Worm (Caenorhabditis elegans) whole organism, midembryonic: ENCODE data around the gene seu-1.
A peak's percentile ranks its signal among the peaks of the same experiment; 100 is the strongest.
"Not testable (repeated sequence)": the region's sequence is repeated elsewhere in the genome, so short reads cannot be mapped to it uniquely, and the experiment has no call there.

Experiments used
- T22C8.4 ChIP-seq: fragments of 200-800 bp; sonication (Bioruptor generic); IDR thresholded peaks from 2 replicates; pipeline ENCODE4 v1.3.6; 2022; ENCODE audit warnings: missing genetic modification characterization, missing compliant biosample characterization
- cog-1 ChIP-seq: sonication (generic microtip); optimal IDR thresholded peaks from 2 replicates; lab custom pipeline; 2016; ENCODE audit warnings: missing genetic modification characterization, missing compliant biosample characterization
- flt-1 ChIP-seq: fragments of 200-800 bp; sonication (Bioruptor generic); IDR thresholded peaks from 2 replicates; pipeline ENCODE4 v1.3.6; 2022; ENCODE audit warnings: missing genetic modification characterization, missing compliant biosample characterization
- klf-2 ChIP-seq: fragments of 200-800 bp; sonication (Bioruptor generic); conservative IDR thresholded peaks from 2 replicates; pipeline ENCODE4 v1.3.6; 2022; ENCODE audit warnings: missing genetic modification reagents, missing genetic modification characterization, missing compliant biosample characterization
- med-1 ChIP-seq: sonication (generic microtip); optimal IDR thresholded peaks from 2 replicates; lab custom pipeline; 2017; ENCODE audit warnings: missing genetic modification characterization, mild to moderate bottlenecking, missing compliant biosample characterization, antibody characterized with exemption, missing genetic modification reagents; ENCODE audit not compliant: insufficient read depth
- ref-1 ChIP-seq: fragments of 200-800 bp; sonication (Bioruptor generic); conservative IDR thresholded peaks from 2 replicates; pipeline ENCODE4 v1.3.6; 2022; ENCODE audit warnings: missing genetic modification reagents, missing genetic modification characterization, missing compliant biosample characterization
- tab-1 ChIP-seq: fragments of 200-800 bp; sonication (Bioruptor generic); IDR thresholded peaks from 2 replicates; pipeline ENCODE4 v1.3.6; 2022; ENCODE audit warnings: missing genetic modification characterization, missing compliant biosample characterization
- ztf-23 ChIP-seq: fragments of 200-800 bp; sonication (Bioruptor generic); IDR thresholded peaks from 2 replicates; pipeline ENCODE4 v1.3.6; 2022; ENCODE audit warnings: missing genetic modification reagents, missing genetic modification characterization, missing compliant biosample characterization
- ztf-29 ChIP-seq: fragments of 200-800 bp; sonication (Bioruptor generic); IDR thresholded peaks from 2 replicates; pipeline ENCODE4 v1.3.6; 2022; ENCODE audit warnings: missing genetic modification reagents, missing genetic modification characterization, missing compliant biosample characterization

seu-1 gene

DNA sequence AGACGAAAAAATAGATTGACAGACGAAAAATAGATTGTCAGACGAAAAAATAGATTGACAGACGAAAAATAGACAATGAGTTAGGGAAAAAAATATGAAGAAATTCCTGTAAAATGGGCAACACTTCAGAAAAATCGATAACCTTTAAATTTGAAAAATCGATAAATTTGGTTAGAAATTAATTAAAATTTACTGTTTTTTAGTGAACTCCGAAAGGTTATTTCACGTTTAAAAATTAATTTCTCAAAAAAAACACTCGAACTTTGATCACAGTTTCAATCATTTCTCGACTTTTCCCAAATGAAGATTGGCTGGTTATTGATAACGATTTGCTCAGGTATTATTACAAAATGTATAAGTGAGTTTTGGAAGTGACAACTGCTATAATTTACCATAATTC lies 22.0 kb upstream of the seu-1 start, which contains the start of gene csp-2:
TSS of gene csp-2 (plus strand) at position 301 of the 400 bp plus-strand sequence.
- no peak for TF ChIP-seq ztf-29 (GFP tag; lab: Robert Waterston, UW)
- TF ChIP-seq klf-2 (GFP tag; lab: Robert Waterston, UW), result no peak

- not testable (repeated sequence) for TF ChIP-seq T22C8.4, ztf-23, ztf-29 (GFP tag; lab: Robert Waterston, UW)
These were observed 12.1 kb upstream of the seu-1 start, which contains the start of gene Y73B6BL.12 for ce11 chrIV:6317357-6317756. TSS of gene Y73B6BL.12 (minus strand) at chrIV:6317457.

- TF ChIP-seq ref-1, result no peak
- 0 out of 2 replicates have a peak, but pooled peaks have one; percentile 60 for TF ChIP-seq klf-2 (GFP tag; lab: Robert Waterston, UW)
- no peak for TF ChIP-seq tab-1 (GFP tag; lab: Robert Waterston, UW)
- TF ChIP-seq T22C8.4 (GFP tag; lab: Robert Waterston, UW), result peak; percentile 38; the same call in 1 of the 2 replicates
- peak; percentile 76 for TF ChIP-seq cog-1
- TF ChIP-seq med-1, result no peak
- peak; percentile 67; the same call in 1 of the 2 replicates for TF ChIP-seq ztf-23 (GFP tag; lab: Robert Waterston, UW)
- no peak for TF ChIP-seq ztf-29 (GFP tag; lab: Robert Waterston, UW)
- peak; percentile 62; the same call in 1 of the 2 replicates for TF ChIP-seq flt-1 (GFP tag; lab: Robert Waterston, UW)
These were observed 7.8 kb upstream of the seu-1 start, which contains the start of gene Y73B6BL.29 for ce11 chrIV:6321667-6322066. TSS of gene Y73B6BL.29 (plus strand) at chrIV:6321929.

DNA sequence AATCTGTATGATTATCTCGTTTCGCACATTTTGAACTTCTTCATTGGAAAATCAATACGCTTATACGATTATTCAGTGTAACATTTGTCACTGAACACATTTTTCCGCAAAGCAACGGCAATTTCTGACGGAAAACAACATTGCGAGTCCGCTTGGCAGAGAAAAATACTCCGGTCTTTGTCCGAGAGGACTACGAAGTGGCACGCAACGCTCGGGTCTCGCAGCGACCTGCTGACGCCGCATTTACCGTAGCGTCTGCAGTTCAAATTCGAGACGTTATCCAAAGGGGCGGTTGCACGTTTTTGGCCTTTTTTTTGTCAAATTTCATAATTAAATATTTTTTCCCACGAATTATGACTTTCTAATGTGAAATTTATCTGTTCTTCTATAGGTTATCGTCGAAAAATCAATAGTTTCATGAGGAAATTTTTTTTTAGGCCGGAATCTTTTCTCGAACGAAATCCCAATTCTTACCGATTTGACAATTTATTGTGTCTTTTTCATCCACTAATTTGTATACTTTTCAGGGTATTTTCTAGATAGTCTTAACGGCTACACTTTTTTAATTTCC lies 5.7 kb upstream of the seu-1 start, which contains the start of gene sqd-1:
TSS of gene sqd-1 (plus strand) at position 521 of the 571 bp plus-strand sequence.
- peak; percentile 60 for TF ChIP-seq cog-1
- TF ChIP-seq flt-1 (GFP tag; lab: Robert Waterston, UW), result peak; percentile 78
- no peak for TF ChIP-seq tab-1 (GFP tag; lab: Robert Waterston, UW)
- peak; percentile 85 for TF ChIP-seq ztf-23 (GFP tag; lab: Robert Waterston, UW)

- no peak for TF ChIP-seq ztf-23 (GFP tag; lab: Robert Waterston, UW)
- no peak for TF ChIP-seq med-1
- TF ChIP-seq klf-2 (GFP tag; lab: Robert Waterston, UW), result no peak
- no peak for TF ChIP-seq cog-1
- no peak for TF ChIP-seq T22C8.4 (GFP tag; lab: Robert Waterston, UW)
- TF ChIP-seq flt-1 (GFP tag; lab: Robert Waterston, UW), result no peak
- no peak for TF ChIP-seq ref-1
- no peak for TF ChIP-seq tab-1 (GFP tag; lab: Robert Waterston, UW)
- TF ChIP-seq ztf-29 (GFP tag; lab: Robert Waterston, UW), result no peak
These were observed 3.7 kb upstream of the seu-1 start for ce11 chrIV:6325772-6326171.

ce11 chrIV:6326448-6326847 lies 3.0 kb upstream of the seu-1 start, which contains the start of gene lsm-8:
TSS of gene lsm-8 (plus strand) at chrIV:6326526.
- no peak for TF ChIP-seq med-1
- TF ChIP-seq ztf-23 (GFP tag; lab: Robert Waterston, UW), result no peak
- no peak for TF ChIP-seq flt-1 (GFP tag; lab: Robert Waterston, UW)
- TF ChIP-seq T22C8.4 (GFP tag; lab: Robert Waterston, UW), result no peak
- TF ChIP-seq klf-2 (GFP tag; lab: Robert Waterston, UW), result no peak
- no peak for TF ChIP-seq ref-1
- no peak for TF ChIP-seq ztf-29 (GFP tag; lab: Robert Waterston, UW)
- TF ChIP-seq tab-1 (GFP tag; lab: Robert Waterston, UW), result no peak
- no peak for TF ChIP-seq cog-1

ce11 chrIV:6327363-6328015 lies 1.9 kb upstream of the seu-1 start:
- TF ChIP-seq med-1 (no peak), tab-1 (GFP tag; lab: Robert Waterston, UW) (no peak), flt-1 (GFP tag; lab: Robert Waterston, UW) (no peak), ztf-23 (GFP tag; lab: Robert Waterston, UW) (no peak), ref-1 (no peak), cog-1 (no peak), ztf-29 (GFP tag; lab: Robert Waterston, UW) (no peak), klf-2 (GFP tag; lab: Robert Waterston, UW) (no peak), T22C8.4 (GFP tag; lab: Robert Waterston, UW) (no peak)

- TF ChIP-seq cog-1 (no peak), tab-1 (GFP tag; lab: Robert Waterston, UW) (no peak)
These were observed 1.2 kb upstream of the seu-1 start for ce11 chrIV:6328198-6328597.

ce11 chrIV:6330790-6331189 lies 1.4 kb downstream of the seu-1 start:
- TF ChIP-seq med-1 (no peak), flt-1 (GFP tag; lab: Robert Waterston, UW) (no peak), tab-1 (GFP tag; lab: Robert Waterston, UW) (no peak), klf-2 (GFP tag; lab: Robert Waterston, UW) (no peak), ztf-23 (GFP tag; lab: Robert Waterston, UW) (no peak), T22C8.4 (GFP tag; lab: Robert Waterston, UW) (no peak), ztf-29 (GFP tag; lab: Robert Waterston, UW) (no peak), cog-1 (no peak), ref-1 (no peak)

DNA sequence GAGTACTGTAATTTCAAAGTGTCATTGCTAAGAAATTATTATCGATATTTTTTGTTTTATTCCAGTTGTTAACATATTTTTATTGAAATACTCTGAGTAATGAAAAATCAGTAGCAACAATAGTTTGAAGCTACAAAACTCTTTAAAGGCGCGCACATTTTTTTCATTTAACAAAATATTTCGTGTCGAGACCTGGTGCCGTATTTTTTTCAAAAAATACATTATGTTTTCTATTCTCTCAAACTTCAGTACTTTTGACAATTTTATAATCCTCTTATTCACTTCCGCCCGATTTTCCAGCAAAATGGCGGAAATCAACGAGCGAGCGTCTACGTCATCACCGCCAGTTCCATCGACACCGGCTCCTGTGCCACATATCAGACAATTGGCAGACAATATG lies 4.5 kb downstream of the seu-1 start, which contains the start of gene blos-2:
TSS of gene blos-2 (plus strand) at position 301 of the 400 bp plus-strand sequence.
- TF ChIP-seq klf-2 (GFP tag; lab: Robert Waterston, UW) (no peak), T22C8.4 (GFP tag; lab: Robert Waterston, UW) (no peak), ztf-29 (GFP tag; lab: Robert Waterston, UW) (no peak)
